Worm (Caenorhabditis elegans): ENCODE results near the gene K08E7.4.

K08E7.4 gene

DNA sequence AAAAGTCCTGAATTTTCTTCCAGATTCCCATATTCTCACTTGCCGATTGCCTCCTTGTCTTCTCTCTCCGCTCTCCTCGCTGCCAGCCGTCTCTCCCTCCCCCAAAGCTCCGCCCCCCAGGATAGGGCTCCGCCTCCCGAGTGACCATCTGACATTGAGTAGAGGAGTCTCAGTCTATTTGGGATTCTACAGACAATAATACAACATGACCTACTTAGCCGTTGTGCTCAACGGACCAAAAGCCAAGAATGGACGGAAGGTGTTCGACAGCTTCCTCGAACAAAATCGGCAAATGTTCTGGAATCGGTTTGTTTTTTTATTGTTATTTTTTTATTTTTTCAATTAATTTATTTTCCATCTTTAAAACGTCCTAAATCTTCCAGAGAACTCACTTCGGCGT, 28.9 kb downstream of the K08E7.4 start, which contains the start of gene ham-1:
TSS of gene ham-1 (plus strand) at position 173 of the 400 bp plus-strand sequence.
- no peak for TF ChIP-seq elt-1 (tag; optimal IDR thresholded peaks at IDR 0.05)
- TF ChIP-seq nhr-28 (tag; optimal IDR thresholded peaks at IDR 0.05), result no peak
- no peak for TF ChIP-seq sea-2 (GFP tag; optimal IDR thresholded peaks at IDR 0.05)
- no peak for TF ChIP-seq jun-1 (tag; optimal IDR thresholded peaks at IDR 0.05)
- TF ChIP-seq R02D3.7 (tag; optimal IDR thresholded peaks at IDR 0.05), result no peak
- no peak for TF ChIP-seq ceh-28 (tag; optimal IDR thresholded peaks at IDR 0.05)
- no peak for TF ChIP-seq nhr-237 (tag; optimal IDR thresholded peaks at IDR 0.05)
- TF ChIP-seq tbx-2 (tag; optimal IDR thresholded peaks at IDR 0.05), result no peak
- TF ChIP-seq lin-15B (tag; optimal IDR thresholded peaks at IDR 0.05), result no peak
- no peak for TF ChIP-seq aly-2 (tag; optimal IDR thresholded peaks at IDR 0.05)
- no peak for TF ChIP-seq nhr-12 (tag; optimal IDR thresholded peaks at IDR 0.05)
- no peak for TF ChIP-seq nfya-1 (tag; optimal IDR thresholded peaks at IDR 0.05; ENCODE audit: insufficient read depth)
- TF ChIP-seq hmg-11 (tag; optimal IDR thresholded peaks at IDR 0.05), result no peak
- TF ChIP-seq daf-12 (tag; optimal IDR thresholded peaks at IDR 0.05), result no peak
- no peak for TF ChIP-seq mdl-1 (tag; optimal IDR thresholded peaks at IDR 0.05)
- no peak for TF ChIP-seq elt-3 (tag; optimal IDR thresholded peaks at IDR 0.05)
- no peak for TF ChIP-seq fkh-2 (tag; optimal IDR thresholded peaks at IDR 0.05)
- TF ChIP-seq fkh-10 (GFP tag; optimal IDR thresholded peaks at IDR 0.05), result no peak

DNA sequence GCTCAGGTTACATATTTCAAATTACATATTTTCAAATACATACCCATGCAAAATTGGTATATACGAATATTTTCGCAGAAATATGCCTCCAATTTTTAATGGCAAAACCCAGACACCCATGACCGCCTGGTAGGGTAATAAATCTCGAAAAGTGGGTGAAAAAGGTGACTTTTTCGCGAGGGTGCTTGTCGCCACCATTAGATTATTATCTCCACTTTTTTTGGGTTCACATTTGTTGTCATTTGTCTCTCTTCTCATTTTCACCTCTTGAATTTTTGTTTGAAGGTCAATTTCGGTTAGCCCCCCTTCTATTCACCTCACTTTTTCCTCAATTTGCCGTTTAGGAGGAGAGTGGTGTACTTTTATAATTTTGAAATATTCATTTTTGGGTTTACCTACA, 30.7 kb downstream of the K08E7.4 start:
- no peak for TF ChIP-seq lin-39 (tag; optimal IDR thresholded peaks at IDR 0.05)
- TF ChIP-seq ZK546.5 (tag; optimal IDR thresholded peaks at IDR 0.05), result no peak
- TF ChIP-seq nhr-25 (tag; optimal IDR thresholded peaks at IDR 0.05), result peak; percentile 44
- TF ChIP-seq elt-1 (tag; optimal IDR thresholded peaks at IDR 0.05), result peak; percentile 5

DNA sequence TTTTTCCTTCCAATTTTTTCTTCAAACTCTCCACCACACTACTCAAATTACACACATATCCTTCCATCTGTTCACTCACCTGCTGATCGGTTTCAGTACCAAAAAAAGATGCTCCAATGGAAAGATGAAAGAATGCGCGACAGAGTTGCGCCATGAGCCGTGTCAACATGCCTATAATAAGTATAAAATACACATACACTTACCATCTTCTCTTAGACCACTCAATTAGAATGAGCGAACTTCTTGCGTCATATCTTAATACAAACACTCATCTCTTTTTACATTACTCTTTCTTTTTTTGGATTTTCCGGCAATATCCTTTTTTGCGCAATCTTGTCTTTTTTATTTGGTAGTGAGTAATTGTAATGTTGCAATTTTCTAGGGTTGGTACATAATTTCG, 33.3 kb downstream of the K08E7.4 start:
- TF ChIP-seq eor-1 (tag; optimal IDR thresholded peaks at IDR 0.05) (no peak), jun-1 (tag; optimal IDR thresholded peaks at IDR 0.05) (no peak), mdl-1 (tag; optimal IDR thresholded peaks at IDR 0.05) (no peak), nhr-43 (tag; optimal IDR thresholded peaks at IDR 0.05; ENCODE audit: poor library complexity, severe bottlenecking) (no peak), elt-3 (tag; optimal IDR thresholded peaks at IDR 0.05) (no peak), zag-1 (tag; optimal IDR thresholded peaks at IDR 0.05) (no peak), nhr-77 (tag; optimal IDR thresholded peaks at IDR 0.05) (no peak), sea-2 (GFP tag; optimal IDR thresholded peaks at IDR 0.05) (no peak), pha-4 (tag; optimal IDR thresholded peaks at IDR 0.05) (no peak), lin-39 (tag; optimal IDR thresholded peaks at IDR 0.05) (no peak), ceh-82 (tag; optimal IDR thresholded peaks at IDR 0.05) (no peak), ztf-4 (tag; optimal IDR thresholded peaks at IDR 0.05) (no peak), fkh-2 (tag; optimal IDR thresholded peaks at IDR 0.05) (no peak)

DNA sequence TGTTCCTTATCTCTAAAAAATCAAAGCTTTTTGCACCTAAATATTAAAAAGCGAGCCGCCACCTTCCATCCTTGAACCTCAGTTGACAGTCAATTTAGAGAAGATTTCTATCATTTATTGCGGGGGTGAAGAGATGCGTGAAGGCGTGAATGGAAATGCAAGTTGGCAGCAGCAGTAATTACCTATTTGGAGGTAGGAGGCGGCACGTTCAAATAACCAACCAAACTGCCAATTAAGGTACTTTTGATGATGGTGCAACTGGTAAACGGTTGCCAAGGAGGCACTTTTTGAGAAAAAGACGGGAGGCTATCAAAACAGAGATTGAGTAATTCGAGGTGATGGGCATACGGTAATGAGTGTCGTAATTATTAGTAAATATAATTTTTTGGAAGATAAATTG, 34.6 kb downstream of the K08E7.4 start:
- TF ChIP-seq ama-1 (optimal IDR thresholded peaks at IDR 0.05) (no peak), mdl-1 (tag; optimal IDR thresholded peaks at IDR 0.05) (no peak), lsy-12 (tag; optimal IDR thresholded peaks at IDR 0.05) (no peak), elt-3 (tag; optimal IDR thresholded peaks at IDR 0.05) (no peak), snpc-4 (tag; optimal IDR thresholded peaks at IDR 0.05) (no peak), egl-27 (tag; optimal IDR thresholded peaks at IDR 0.05) (no peak), fkh-2 (tag; optimal IDR thresholded peaks at IDR 0.05) (no peak), mml-1 (tag; optimal IDR thresholded peaks at IDR 0.05) (no peak), lin-15B (tag; optimal IDR thresholded peaks at IDR 0.05) (no peak), hmg-11 (tag; optimal IDR thresholded peaks at IDR 0.05) (no peak), fos-1 (tag; optimal IDR thresholded peaks at IDR 0.05) (no peak), zag-1 (tag; optimal IDR thresholded peaks at IDR 0.05) (no peak), lin-39 (tag; optimal IDR thresholded peaks at IDR 0.05) (no peak)

DNA sequence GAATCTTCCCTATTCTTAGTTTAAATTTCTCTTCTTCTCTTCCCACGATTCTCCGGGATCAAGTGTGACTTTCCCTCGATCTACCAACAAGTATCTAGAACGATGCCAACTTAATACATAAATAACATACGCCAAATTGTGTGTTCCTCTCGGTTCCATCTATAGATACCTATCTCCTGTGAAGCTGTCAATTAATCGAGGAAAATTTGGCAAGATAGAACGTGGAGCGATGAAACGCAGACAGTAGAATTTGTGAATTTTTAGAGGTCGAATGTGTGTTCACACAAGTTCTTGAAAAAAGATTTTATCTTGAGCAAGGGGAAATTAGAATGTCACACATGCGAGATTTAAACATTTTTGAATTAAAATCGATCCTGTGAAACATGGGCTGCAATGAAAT, 39.5 kb downstream of the K08E7.4 start:
- TF ChIP-seq nhr-25 (tag; optimal IDR thresholded peaks at IDR 0.05) (peak; percentile 73), elt-3 (tag; optimal IDR thresholded peaks at IDR 0.05) (no peak), elt-1 (tag; optimal IDR thresholded peaks at IDR 0.05) (peak; percentile 89), lsy-12 (tag; optimal IDR thresholded peaks at IDR 0.05) (no peak), egl-27 (tag; optimal IDR thresholded peaks at IDR 0.05) (no peak), fkh-10 (GFP tag; optimal IDR thresholded peaks at IDR 0.05) (no peak), aly-2 (tag; optimal IDR thresholded peaks at IDR 0.05) (no peak), nhr-237 (tag; optimal IDR thresholded peaks at IDR 0.05) (no peak), jun-1 (tag; optimal IDR thresholded peaks at IDR 0.05) (no peak), nhr-43 (tag; optimal IDR thresholded peaks at IDR 0.05; ENCODE audit: poor library complexity, severe bottlenecking) (no peak), nhr-28 (tag; optimal IDR thresholded peaks at IDR 0.05) (no peak), lin-39 (tag; optimal IDR thresholded peaks at IDR 0.05) (no peak), snpc-4 (tag; optimal IDR thresholded peaks at IDR 0.05) (no peak), ceh-28 (tag; optimal IDR thresholded peaks at IDR 0.05) (no peak), nhr-23 (tag; optimal IDR thresholded peaks at IDR 0.05) (peak; percentile 33)

Measured in whole organism, L3 larva.